Fruit fly (Drosophila melanogaster): Measurements from ENCODE around the gene CG32536.
A peak's percentile ranks its signal among the peaks of the same experiment; 100 is the strongest.

dm6 chrX:19240230-19240839 lies 36.4 kb downstream of the CG32536 start:
- TF ChIP-seq CG5204 (GFP tag; optimal IDR thresholded peaks at IDR 0.05) (no peak), Hr96 (GFP tag; optimal IDR thresholded peaks at IDR 0.05) (no peak), pad (GFP tag; optimal IDR thresholded peaks at IDR 0.05) (no peak), Mnt (GFP tag; optimal IDR thresholded peaks at IDR 0.05) (peak; percentile 59), cnc (optimal IDR thresholded peaks at IDR 0.05) (no peak), CG7045 (GFP tag; optimal IDR thresholded peaks at IDR 0.05) (no peak), CG14711 (tag; optimal IDR thresholded peaks at IDR 0.05) (no peak), ovo (GFP tag; optimal IDR thresholded peaks at IDR 0.05) (no peak), tj (GFP tag; optimal IDR thresholded peaks at IDR 0.05) (no peak), bab1 (GFP tag; optimal IDR thresholded peaks at IDR 0.05) (no peak), Crg-1 (GFP tag; optimal IDR thresholded peaks at IDR 0.05) (no peak), CG33017 (tag; optimal IDR thresholded peaks at IDR 0.05) (no peak), CG12768 (GFP tag; optimal IDR thresholded peaks at IDR 0.05) (no peak)

Data from whole organism, adult.